Worm (Caenorhabditis elegans) whole organism, young adult: ENCODE data around the gene C11E4.7.

Source experiments
- C17E4.6 ChIP-seq: fragments of 200-800 bp; sonication (Bioruptor generic); IDR thresholded peaks from 2 replicates; pipeline ENCODE4 v1.3.6; 2022; ENCODE audit warnings: missing genetic modification reagents, missing genetic modification characterization, missing compliant biosample characterization
- F33H1.4 ChIP-seq: fragments of 200-800 bp; sonication (Bioruptor generic); IDR thresholded peaks from 2 replicates; pipeline ENCODE4 v1.3.6; 2022; ENCODE audit warnings: missing genetic modification reagents, missing genetic modification characterization, missing compliant biosample characterization
- F52B5.7 ChIP-seq: sonication (generic microtip); optimal IDR thresholded peaks from 2 replicates; lab custom pipeline; 2016; ENCODE audit warnings: mild to moderate bottlenecking, missing genetic modification characterization, missing compliant biosample characterization
- F55B11.4 ChIP-seq: sonication (generic microtip); optimal IDR thresholded peaks from 2 replicates; lab custom pipeline; 2016; ENCODE audit warnings: missing compliant biosample characterization, missing genetic modification characterization, borderline replicate concordance; ENCODE audit not compliant: insufficient read depth
- K11D2.4 ChIP-seq: fragments of 200-800 bp; sonication (Bioruptor generic); IDR thresholded peaks from 2 replicates; pipeline ENCODE4 v1.3.6; 2022; ENCODE audit warnings: missing genetic modification reagents, missing genetic modification characterization, missing compliant biosample characterization
- K12H6.12 ChIP-seq: fragments of 200-800 bp; sonication (Bioruptor generic); optimal IDR thresholded peaks from 2 replicates; lab custom pipeline; 2018; ENCODE audit warnings: mild to moderate bottlenecking, missing genetic modification characterization, missing compliant biosample characterization
- ama-1 ChIP-seq, 3 experiments: fragments of 150-350 bp in 1 of 3; sonication (generic microtip) in 2 of 3; optimal IDR thresholded peaks; 2 replicates each; lab custom pipeline; 2014 to 2018; ENCODE audit warnings: missing biosample characterization in 2 of 3, missing genetic modification characterization in 2 of 3, missing genetic modification reagents in 2 of 3
- aptf-3 ChIP-seq: fragments of 200-800 bp; sonication (Bioruptor generic); IDR thresholded peaks from 2 replicates; pipeline ENCODE4 v1.3.6; 2022; ENCODE audit warnings: missing genetic modification characterization, missing compliant biosample characterization
- athp-1 ChIP-seq: sonication (generic microtip); optimal IDR thresholded peaks from 2 replicates; lab custom pipeline; 2017; ENCODE audit warnings: mild to moderate bottlenecking, missing genetic modification characterization, missing compliant biosample characterization
- attf-5 ChIP-seq: fragments of 200-800 bp; sonication (Bioruptor generic); optimal IDR thresholded peaks from 2 replicates; lab custom pipeline; 2018; ENCODE audit warnings: mild to moderate bottlenecking, missing genetic modification characterization, missing compliant biosample characterization
- attf-6 ChIP-seq: fragments of 200-800 bp; sonication (Bioruptor generic); IDR thresholded peaks from 2 replicates; pipeline ENCODE4 v1.3.6; 2022; ENCODE audit warnings: missing genetic modification reagents, missing genetic modification characterization, missing compliant biosample characterization
- bed-2 ChIP-seq: fragments of 200-800 bp; sonication (Bioruptor generic); IDR thresholded peaks from 2 replicates; pipeline ENCODE4 v1.3.6; 2022; ENCODE audit warnings: missing genetic modification reagents, missing genetic modification characterization, missing compliant biosample characterization
- ccch-3 ChIP-seq: fragments of 200-800 bp; sonication (Bioruptor generic); optimal IDR thresholded peaks from 2 replicates; lab custom pipeline; 2018; ENCODE audit warnings: mild to moderate bottlenecking, missing genetic modification characterization, missing compliant biosample characterization
- ceh-100 ChIP-seq: fragments of 200-800 bp; sonication (Bioruptor generic); IDR thresholded peaks from 2 replicates; pipeline ENCODE4 v1.3.6; 2022; ENCODE audit warnings: missing genetic modification reagents, missing genetic modification characterization, missing compliant biosample characterization
- ceh-91 ChIP-seq: fragments of 200-800 bp; sonication (Bioruptor generic); IDR thresholded peaks from 2 replicates; pipeline ENCODE4 v1.3.6; 2022; ENCODE audit warnings: missing genetic modification reagents, missing genetic modification characterization, missing compliant biosample characterization
- dox-1 ChIP-seq: fragments of 200-800 bp; sonication (Bioruptor generic); IDR thresholded peaks from 2 replicates; pipeline ENCODE4 v1.3.6; 2022; ENCODE audit warnings: missing genetic modification reagents, missing genetic modification characterization, missing compliant biosample characterization
- dpff-1 ChIP-seq: sonication (generic microtip); optimal IDR thresholded peaks from 2 replicates; lab custom pipeline; 2017; ENCODE audit warnings: mild to moderate bottlenecking, missing genetic modification characterization, missing compliant biosample characterization
- dpl-1 ChIP-seq: fragments of 150-350 bp; optimal IDR thresholded peaks from 2 replicates; lab custom pipeline; 2014; ENCODE audit warnings: missing biosample characterization, missing genetic modification reagents, missing genetic modification characterization
- ets-4 ChIP-seq: fragments of 200-800 bp; sonication (Bioruptor generic); optimal IDR thresholded peaks from 2 replicates; lab custom pipeline; 2018; ENCODE audit warnings: mild to moderate bottlenecking, missing genetic modification characterization, missing compliant biosample characterization
- hmg-1.2 ChIP-seq: fragments of 200-800 bp; sonication (Bioruptor generic); IDR thresholded peaks from 2 replicates; pipeline ENCODE4 v1.3.6; 2022; ENCODE audit warnings: missing genetic modification reagents, missing genetic modification characterization, missing compliant biosample characterization
- let-607 ChIP-seq, 2 experiments: fragments of 200-800 bp in 1 of 2; sonication (Bioruptor generic) in 1 of 2; sonication (generic microtip) in 1 of 2; optimal IDR thresholded peaks; 2 replicates each; lab custom pipeline; 2016 to 2018; ENCODE audit warnings: mild to moderate bottlenecking in 2 of 2, missing compliant biosample characterization in 2 of 2, missing genetic modification characterization in 2 of 2, moderate library complexity in 2 of 2, missing genotype in 1 of 2
- lin-35 ChIP-seq, 3 experiments: fragments of 150-350 bp in 2 of 3; sonication (generic microtip) in 1 of 3; optimal IDR thresholded peaks; 2 replicates each; lab custom pipeline; 2014 to 2018; ENCODE audit warnings: missing biosample characterization in 3 of 3, missing genetic modification characterization in 3 of 3, missing genetic modification reagents in 3 of 3
- lin-40 ChIP-seq: sonication (generic microtip); optimal IDR thresholded peaks from 2 replicates; lab custom pipeline; 2016; ENCODE audit warnings: missing genetic modification characterization, mild to moderate bottlenecking, missing compliant biosample characterization, missing genotype, missing genetic modification reagents
- lir-1 ChIP-seq: fragments of 200-800 bp; sonication (Bioruptor generic); conservative IDR thresholded peaks from 2 replicates; pipeline ENCODE4 v1.3.6; 2022; ENCODE audit warnings: missing genetic modification reagents, missing genetic modification characterization, missing compliant biosample characterization
- madf-3 ChIP-seq: fragments of 200-800 bp; sonication (Bioruptor generic); IDR thresholded peaks from 2 replicates; pipeline ENCODE4 v1.3.6; 2022; ENCODE audit warnings: missing genetic modification reagents, missing genetic modification characterization, missing compliant biosample characterization
- madf-8 ChIP-seq: fragments of 200-800 bp; sonication (Bioruptor generic); conservative IDR thresholded peaks from 2 replicates; pipeline ENCODE4 v1.3.6; 2022; ENCODE audit warnings: missing genetic modification reagents, missing genetic modification characterization, missing compliant biosample characterization
- mcd-1 ChIP-seq: fragments of 200-800 bp; sonication (Bioruptor generic); IDR thresholded peaks from 2 replicates; pipeline ENCODE4 v1.3.6; 2022; ENCODE audit warnings: missing genetic modification reagents, missing genetic modification characterization, missing compliant biosample characterization
- mxl-1 ChIP-seq: sonication (generic microtip); optimal IDR thresholded peaks from 2 replicates; lab custom pipeline; 2016; ENCODE audit warnings: missing genetic modification characterization, missing compliant biosample characterization
- nfya-2 ChIP-seq: fragments of 200-800 bp; sonication (Bioruptor generic); IDR thresholded peaks from 2 replicates; pipeline ENCODE4 v1.3.6; 2022; ENCODE audit warnings: missing genetic modification reagents, missing genetic modification characterization, missing compliant biosample characterization
- nfyb-1 ChIP-seq: fragments of 200-800 bp; sonication (Bioruptor generic); IDR thresholded peaks from 2 replicates; pipeline ENCODE4 v1.3.6; 2022; ENCODE audit warnings: missing genetic modification reagents, missing genetic modification characterization, missing compliant biosample characterization
- nhr-179 ChIP-seq: sonication (generic microtip); optimal IDR thresholded peaks from 2 replicates; lab custom pipeline; 2016; ENCODE audit warnings: mild to moderate bottlenecking, missing genetic modification characterization, missing compliant biosample characterization
- nhr-80 ChIP-seq: sonication (generic microtip); optimal IDR thresholded peaks from 2 replicates; lab custom pipeline; 2016; ENCODE audit warnings: missing genetic modification characterization, missing compliant biosample characterization
- pbrm-1 ChIP-seq: fragments of 200-800 bp; sonication (Bioruptor generic); IDR thresholded peaks from 2 replicates; pipeline ENCODE4 v1.3.6; 2022; ENCODE audit warnings: missing genetic modification reagents, missing genetic modification characterization, missing compliant biosample characterization
- pha-4 ChIP-seq: fragments of 150-350 bp; sonication (generic microtip); optimal IDR thresholded peaks from 2 replicates; lab custom pipeline; 2014; ENCODE audit warnings: missing biosample characterization, missing genetic modification reagents, missing genetic modification characterization
- repo-1 ChIP-seq: sonication (generic microtip); optimal IDR thresholded peaks from 2 replicates; lab custom pipeline; 2017; ENCODE audit warnings: mild to moderate bottlenecking, missing genetic modification characterization, missing compliant biosample characterization
- sea-2 ChIP-seq: fragments of 200-800 bp; sonication (Bioruptor generic); IDR thresholded peaks from 2 replicates; pipeline ENCODE4 v1.3.6; 2022; ENCODE audit warnings: missing genetic modification characterization, missing compliant biosample characterization
- snpc-3.4 ChIP-seq: sonication (generic microtip); optimal IDR thresholded peaks from 2 replicates; lab custom pipeline; 2017; ENCODE audit warnings: missing genetic modification characterization, mild to moderate bottlenecking, missing compliant biosample characterization, antibody characterized with exemption, moderate library complexity, missing genotype, missing genetic modification reagents
- snpc-4 ChIP-seq, 5 experiments: fragments of 150-350 bp in 1 of 5; sonication (generic microtip) in 4 of 5; optimal IDR thresholded peaks; 2 replicates each; lab custom pipeline; 2014 to 2018; ENCODE audit warnings: missing genetic modification characterization in 5 of 5, missing biosample characterization in 3 of 5, antibody characterized with exemption in 2 of 5, mild to moderate bottlenecking in 2 of 5, missing compliant biosample characterization in 2 of 5, missing genotype in 2 of 5, moderate library complexity in 2 of 5, missing genetic modification reagents in 1 of 5
- xnd-1 ChIP-seq: sonication (generic microtip); optimal IDR thresholded peaks from 2 replicates; lab custom pipeline; 2016; ENCODE audit warnings: missing genotype, missing genetic modification reagents, missing genetic modification characterization, missing compliant biosample characterization
- zfh-2 ChIP-seq: fragments of 200-800 bp; sonication (Bioruptor generic); conservative IDR thresholded peaks from 2 replicates; pipeline ENCODE4 v1.3.6; 2022; ENCODE audit warnings: missing genetic modification reagents, missing genetic modification characterization, missing compliant biosample characterization
- zim-3 ChIP-seq: sonication (generic microtip); optimal IDR thresholded peaks from 2 replicates; lab custom pipeline; 2017; ENCODE audit warnings: mild to moderate bottlenecking, missing genetic modification characterization, moderate library complexity, missing compliant biosample characterization
- ztf-18 ChIP-seq: sonication (generic microtip); optimal IDR thresholded peaks from 2 replicates; lab custom pipeline; 2016; ENCODE audit warnings: missing genotype, mild to moderate bottlenecking, missing genetic modification characterization, missing compliant biosample characterization
- ztf-22 ChIP-seq: fragments of 200-800 bp; sonication (Bioruptor generic); optimal IDR thresholded peaks from 2 replicates; lab custom pipeline; 2018; ENCODE audit warnings: mild to moderate bottlenecking, missing genetic modification characterization, moderate library complexity, missing compliant biosample characterization
- ztf-3 ChIP-seq: fragments of 200-800 bp; sonication (Bioruptor generic); optimal IDR thresholded peaks from 2 replicates; lab custom pipeline; 2018; ENCODE audit warnings: mild to moderate bottlenecking, missing genetic modification characterization, missing compliant biosample characterization
- ztf-6 ChIP-seq: fragments of 200-800 bp; sonication (Bioruptor generic); IDR thresholded peaks from 2 replicates; pipeline ENCODE4 v1.3.6; 2022; ENCODE audit warnings: missing genetic modification reagents, missing genetic modification characterization, missing compliant biosample characterization

The C11E4.7 gene

DNA sequence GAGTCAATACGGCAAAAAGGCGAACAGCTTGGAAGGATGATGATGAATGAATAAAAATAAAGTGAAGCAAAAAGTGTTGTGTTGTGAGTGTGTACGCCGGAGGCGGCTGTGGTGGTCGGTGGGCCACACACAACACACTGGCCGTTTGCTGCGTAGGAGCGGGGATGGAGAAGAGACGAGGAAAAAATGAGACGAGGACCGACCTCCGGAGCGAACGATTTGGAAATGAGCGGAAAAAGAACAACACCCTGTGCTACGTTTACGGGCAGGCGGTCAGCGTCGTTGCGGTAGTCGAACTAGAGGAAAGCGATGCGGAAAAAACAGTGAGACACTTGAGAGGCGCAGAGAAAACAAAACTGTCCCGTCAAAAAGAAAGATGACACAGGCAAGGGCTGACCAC, 20.1 kb downstream of the C11E4.7 start:
- TF ChIP-seq sea-2 (GFP tag; lab: Robert Waterston, UW) (0 out of 2 replicates have a peak, but pooled peaks have one; percentile 18), let-607 (tag; optimal IDR thresholded peaks at IDR 0.05; lab: Kevin White, UChicago) (no peak), hmg-1.2 (GFP tag; lab: Robert Waterston, UW) (peak; percentile 10; the same call in 1 of the 2 replicates), ztf-18 (tag; lab: Kevin White, UChicago) (no peak), zfh-2 (GFP tag; lab: Robert Waterston, UW) (peak; percentile 86), ets-4 (no peak), lin-35 (GFP tag; optimal IDR thresholded peaks at IDR 0.05; lab: Kevin White, UChicago) (no peak), nhr-80 (tag; lab: Kevin White, UChicago) (peak; percentile 38), pbrm-1 (GFP tag; lab: Robert Waterston, UW) (no peak)

- TF ChIP-seq ceh-100 (GFP tag; lab: Robert Waterston, UW), result peak; percentile 61
- peak; percentile 41 for TF ChIP-seq dpff-1 (tag; lab: Kevin White, UChicago)
- peak; percentile 84 for TF ChIP-seq mxl-1 (tag; lab: Kevin White, UChicago)
- no peak for TF ChIP-seq ama-1 (optimal IDR thresholded peaks at IDR 0.05; lab: Kevin White, UChicago)
- TF ChIP-seq ama-1 (GFP tag; optimal IDR thresholded peaks at IDR 0.05; lab: Kevin White, UChicago), result peak in 1 of 2 experiments; percentile 95
- TF ChIP-seq C17E4.6 (GFP tag; lab: Robert Waterston, UW), result peak; percentile 75; the same call in 1 of the 2 replicates
- TF ChIP-seq nhr-179 (tag; lab: Kevin White, UChicago), result peak; percentile 67
- TF ChIP-seq mcd-1 (GFP tag; lab: Robert Waterston, UW), result peak; percentile 40; the same call in 1 of the 2 replicates
- TF ChIP-seq F52B5.7 (tag; lab: Kevin White, UChicago), result peak; percentile 80
- TF ChIP-seq madf-3, result peak; percentile 73; the same call in 1 of the 2 replicates
- peak; percentile 77 for TF ChIP-seq snpc-4 (GFP tag; optimal IDR thresholded peaks at IDR 0.05; lab: Kevin White, UChicago)
- TF ChIP-seq snpc-4 (tag; optimal IDR thresholded peaks at IDR 0.05; lab: Kevin White, UChicago), result peak in 2 of 4 experiments; percentile 41 to 74
- no peak for TF ChIP-seq bed-2
- no peak for TF ChIP-seq sea-2 (GFP tag; lab: Robert Waterston, UW)
- peak; percentile 93 for TF ChIP-seq aptf-3 (GFP tag; lab: Robert Waterston, UW)
- TF ChIP-seq dpl-1 (GFP tag; lab: Kevin White, UChicago), result no peak
- TF ChIP-seq snpc-3.4 (tag; lab: Kevin White, UChicago), result peak; percentile 49
- TF ChIP-seq ztf-6 (GFP tag; lab: Robert Waterston, UW), result no peak
- peak; percentile 65 for TF ChIP-seq athp-1 (tag; lab: Kevin White, UChicago)
- TF ChIP-seq ztf-22 (GFP tag; lab: Kevin White, UChicago), result no peak
- TF ChIP-seq xnd-1, result no peak
- no peak for TF ChIP-seq zfh-2 (GFP tag; lab: Robert Waterston, UW)
- TF ChIP-seq K12H6.12 (tag; lab: Kevin White, UChicago), result peak; percentile 35
- peak; percentile 11 for TF ChIP-seq ccch-3 (GFP tag; lab: Kevin White, UChicago)
- no peak for TF ChIP-seq ceh-91 (GFP tag; lab: Robert Waterston, UW)
- TF ChIP-seq nfya-2 (GFP tag; lab: Robert Waterston, UW), result no peak
- 0 out of 2 replicates have a peak, but pooled peaks have one; percentile 21 for TF ChIP-seq lir-1
- TF ChIP-seq madf-8 (GFP tag; lab: Robert Waterston, UW), result no peak
- no peak for TF ChIP-seq K11D2.4
- TF ChIP-seq nfyb-1 (GFP tag; lab: Robert Waterston, UW), result peak; percentile 92
- TF ChIP-seq ztf-3 (GFP tag; lab: Kevin White, UChicago), result no peak
- peak; percentile 22 for TF ChIP-seq attf-5 (GFP tag; lab: Kevin White, UChicago)
- no peak for TF ChIP-seq pha-4 (tag; lab: Kevin White, UChicago)
- peak; percentile 50 for TF ChIP-seq lin-40
- no peak for TF ChIP-seq repo-1
- no peak for TF ChIP-seq F55B11.4 (tag; lab: Kevin White, UChicago)
- TF ChIP-seq zim-3 (tag; lab: Kevin White, UChicago), result peak; percentile 69
- peak; percentile 36; the same call in 1 of the 2 replicates for TF ChIP-seq attf-6 (GFP tag; lab: Robert Waterston, UW)
- no peak; the same call in 1 of the 2 replicates for TF ChIP-seq dox-1 (GFP tag; lab: Robert Waterston, UW)
- peak in 1 of 3 experiments; percentile 68 for TF ChIP-seq lin-35 (GFP tag; optimal IDR thresholded peaks at IDR 0.05; lab: Kevin White, UChicago)
- TF ChIP-seq F33H1.4 (GFP tag; lab: Robert Waterston, UW), result no peak
Observed at ce11 chrX:9637700-9638099, 20.7 kb downstream of the C11E4.7 start.
